Fruit fly (Drosophila melanogaster) whole organism, prepupa: ENCODE data around the gene Spase25.

Source experiments
- Blimp-1 ChIP-seq: fragments of 200-800 bp; sonication (Bioruptor generic); optimal IDR thresholded peaks from 3 replicates; lab custom pipeline; 2017; ENCODE audit warnings: missing biosample characterization, missing genetic modification characterization, mild to moderate bottlenecking, moderate library complexity, missing genetic modification reagents
- CG10631 ChIP-seq: fragments of 200-800 bp; sonication (Bioruptor generic); optimal IDR thresholded peaks from 2 replicates; lab custom pipeline; 2016; ENCODE audit warnings: missing biosample characterization, missing genetic modification characterization
- CG11762 ChIP-seq: fragments of 200-800 bp; sonication (Bioruptor generic); optimal IDR thresholded peaks from 3 replicates; lab custom pipeline; 2016; ENCODE audit warnings: missing biosample characterization, missing genetic modification characterization; ENCODE audit not compliant: insufficient read depth
- CG11902 ChIP-seq: fragments of 200-800 bp; sonication (Bioruptor generic); optimal IDR thresholded peaks from 3 replicates; lab custom pipeline; 2016; ENCODE audit warnings: missing biosample characterization, missing genetic modification characterization
- CG15336 ChIP-seq: fragments of 200-800 bp; sonication (Bioruptor generic); IDR thresholded peaks from 2 replicates; pipeline ENCODE4 v1.3.6; 2022; ENCODE audit warnings: missing biosample characterization, missing genetic modification characterization
- CG1621 ChIP-seq: fragments of 200-800 bp; sonication (Bioruptor generic); optimal IDR thresholded peaks from 3 replicates; lab custom pipeline; 2018; ENCODE audit warnings: missing biosample characterization, mild to moderate bottlenecking, missing genetic modification characterization
- CG16779 ChIP-seq: fragments of 200-800 bp; sonication (Bioruptor generic); optimal IDR thresholded peaks from 3 replicates; lab custom pipeline; 2017; ENCODE audit warnings: missing biosample characterization, mild to moderate bottlenecking, missing genetic modification characterization
- CG34406 ChIP-seq: fragments of 200-800 bp; sonication (Bioruptor generic); optimal IDR thresholded peaks from 3 replicates; lab custom pipeline; 2016; ENCODE audit warnings: missing biosample characterization, missing genetic modification characterization
- CG3919 ChIP-seq: fragments of 200-800 bp; sonication (Bioruptor generic); optimal IDR thresholded peaks from 3 replicates; lab custom pipeline; 2016; ENCODE audit warnings: missing biosample characterization, missing genetic modification characterization
- CG4318 ChIP-seq: fragments of 200-800 bp; sonication (Bioruptor generic); optimal IDR thresholded peaks from 3 replicates; lab custom pipeline; 2017; ENCODE audit warnings: missing biosample characterization, mild to moderate bottlenecking, missing genetic modification characterization
- CG6163 ChIP-seq: fragments of 200-800 bp; sonication (Bioruptor generic); IDR thresholded peaks from 3 replicates; pipeline ENCODE4 v1.3.6; 2022; ENCODE audit warnings: missing biosample characterization, missing genetic modification characterization
- CG6276 ChIP-seq: fragments of 200-800 bp; sonication (Bioruptor generic); optimal IDR thresholded peaks from 2 replicates; lab custom pipeline; 2017; ENCODE audit warnings: missing biosample characterization, mild to moderate bottlenecking, missing genetic modification characterization
- CG6792 ChIP-seq: fragments of 200-800 bp; sonication (Bioruptor generic); optimal IDR thresholded peaks from 3 replicates; lab custom pipeline; 2016; ENCODE audit warnings: missing biosample characterization, missing genetic modification characterization
- CG6808 ChIP-seq: fragments of 200-800 bp; sonication (Bioruptor generic); optimal IDR thresholded peaks from 3 replicates; lab custom pipeline; 2017; ENCODE audit warnings: missing biosample characterization, missing genetic modification characterization, mild to moderate bottlenecking, moderate library complexity, missing genetic modification reagents
- CG6854 ChIP-seq: fragments of 200-800 bp; sonication (Bioruptor generic); optimal IDR thresholded peaks from 2 replicates; lab custom pipeline; 2017; ENCODE audit warnings: missing biosample characterization, mild to moderate bottlenecking, missing genetic modification characterization
- CG7368 ChIP-seq: fragments of 200-800 bp; sonication (Bioruptor generic); optimal IDR thresholded peaks from 3 replicates; lab custom pipeline; 2016; ENCODE audit warnings: missing biosample characterization, missing genetic modification characterization
- CG8119 ChIP-seq: fragments of 200-800 bp; sonication (Bioruptor generic); IDR thresholded peaks from 3 replicates; pipeline ENCODE4 v1.3.6; 2022; ENCODE audit warnings: missing biosample characterization, missing genetic modification characterization
- CG8319 ChIP-seq: fragments of 200-800 bp; sonication (Bioruptor generic); optimal IDR thresholded peaks from 3 replicates; lab custom pipeline; 2016; ENCODE audit warnings: missing biosample characterization, missing genetic modification characterization
- CG9139 ChIP-seq: fragments of 200-800 bp; sonication (Bioruptor generic); optimal IDR thresholded peaks from 3 replicates; lab custom pipeline; 2017; ENCODE audit warnings: missing biosample characterization, mild to moderate bottlenecking, missing genetic modification characterization
- Eip75B ChIP-seq: fragments of 200-800 bp; sonication (Bioruptor generic); optimal IDR thresholded peaks from 3 replicates; lab custom pipeline; 2016; ENCODE audit warnings: missing biosample characterization, missing genetic modification characterization
- Eip78C ChIP-seq: fragments of 200-800 bp; sonication (Bioruptor generic); peaks from one replicate; lab custom pipeline; 2016; ENCODE audit warnings: missing biosample characterization, missing genetic modification characterization
- Eip93F ChIP-seq: fragments of 200-800 bp; sonication (Bioruptor generic); optimal IDR thresholded peaks from 2 replicates; lab custom pipeline; 2016; ENCODE audit warnings: missing biosample characterization, mild to moderate bottlenecking, missing genetic modification characterization
- Ets96B ChIP-seq: fragments of 200-800 bp; optimal IDR thresholded peaks from 2 replicates; lab custom pipeline; 2019; ENCODE audit warnings: missing biosample characterization, mild to moderate bottlenecking, missing genetic modification characterization, moderate library complexity
- Hr38 ChIP-seq: sonication (Bioruptor generic); optimal IDR thresholded peaks from 2 replicates; lab custom pipeline; 2016; ENCODE audit warnings: missing biosample characterization, missing genetic modification characterization
- Hr4 ChIP-seq: fragments of 200-800 bp; sonication (Bioruptor generic); optimal IDR thresholded peaks from 3 replicates; lab custom pipeline; 2016; ENCODE audit warnings: missing biosample characterization, missing genetic modification characterization
- Lpt ChIP-seq: fragments of 200-800 bp; sonication (Bioruptor generic); optimal IDR thresholded peaks from 3 replicates; lab custom pipeline; 2016; ENCODE audit warnings: missing biosample characterization, missing genetic modification characterization
- Met ChIP-seq: fragments of 200-800 bp; sonication (Bioruptor generic); optimal IDR thresholded peaks from 3 replicates; lab custom pipeline; 2016; ENCODE audit warnings: missing biosample characterization, missing genetic modification characterization
- OdsH ChIP-seq: fragments of 200-800 bp; sonication (Bioruptor generic); optimal IDR thresholded peaks from 3 replicates; lab custom pipeline; 2016; ENCODE audit warnings: missing biosample characterization, missing genetic modification characterization
- Sox102F ChIP-seq: fragments of 200-800 bp; sonication (Bioruptor generic); optimal IDR thresholded peaks from 2 replicates; lab custom pipeline; 2016; ENCODE audit warnings: missing biosample characterization, mild to moderate bottlenecking, missing genetic modification characterization
- Sox14 ChIP-seq: fragments of 200-800 bp; sonication (Bioruptor generic); optimal IDR thresholded peaks from 3 replicates; lab custom pipeline; 2016; ENCODE audit warnings: missing biosample characterization, missing genetic modification characterization
- Sox15 ChIP-seq: fragments of 200-800 bp; sonication (Bioruptor generic); optimal IDR thresholded peaks from 3 replicates; lab custom pipeline; 2016; ENCODE audit warnings: missing biosample characterization, missing genetic modification characterization
- achi ChIP-seq: fragments of 200-800 bp; sonication (Bioruptor generic); optimal IDR thresholded peaks from 3 replicates; lab custom pipeline; 2016; ENCODE audit warnings: missing biosample characterization, missing genetic modification characterization
- cyc ChIP-seq: fragments of 200-800 bp; sonication (Bioruptor generic); optimal IDR thresholded peaks from 3 replicates; lab custom pipeline; 2016; ENCODE audit warnings: missing biosample characterization, missing genetic modification characterization
- dac ChIP-seq: fragments of 200-800 bp; sonication (Bioruptor generic); optimal IDR thresholded peaks from 2 replicates; lab custom pipeline; 2017; ENCODE audit warnings: missing biosample characterization, mild to moderate bottlenecking, missing genetic modification characterization
- dsx ChIP-seq: fragments of 200-800 bp; optimal IDR thresholded peaks from 3 replicates; lab custom pipeline; 2019; ENCODE audit warnings: missing biosample characterization, mild to moderate bottlenecking, missing genetic modification characterization, moderate library complexity; ENCODE audit not compliant: poor library complexity, severe bottlenecking
- eg ChIP-seq: fragments of 200-800 bp; sonication (Bioruptor generic); IDR thresholded peaks from 3 replicates; pipeline ENCODE4 v1.3.6; 2022; ENCODE audit warnings: missing biosample characterization, missing genetic modification characterization
- fd59A ChIP-seq: fragments of 200-800 bp; sonication (Bioruptor generic); optimal IDR thresholded peaks from 2 replicates; lab custom pipeline; 2017; ENCODE audit warnings: missing biosample characterization, mild to moderate bottlenecking, missing genetic modification characterization, missing genetic modification reagents
- fd85E ChIP-seq: fragments of 200-800 bp; sonication (Bioruptor generic); optimal IDR thresholded peaks from 3 replicates; lab custom pipeline; 2016; ENCODE audit warnings: missing biosample characterization, missing genetic modification characterization
- lz ChIP-seq: fragments of 200-800 bp; sonication (Bioruptor generic); optimal IDR thresholded peaks from 3 replicates; lab custom pipeline; 2016; ENCODE audit warnings: missing biosample characterization, missing genetic modification characterization
- net ChIP-seq: fragments of 200-800 bp; sonication (Bioruptor generic); optimal IDR thresholded peaks from 3 replicates; lab custom pipeline; 2016; ENCODE audit warnings: missing biosample characterization, missing genetic modification characterization
- salr ChIP-seq, 2 experiments: fragments of 200-800 bp; sonication (Bioruptor generic); optimal IDR thresholded peaks; 3 replicates each; lab custom pipeline; 2016 to 2018; ENCODE audit warnings: missing biosample characterization in 2 of 2, missing genetic modification characterization in 2 of 2, mild to moderate bottlenecking in 1 of 2
- spab ChIP-seq: fragments of 200-800 bp; sonication (Bioruptor generic); optimal IDR thresholded peaks from 2 replicates; lab custom pipeline; 2017; ENCODE audit warnings: missing biosample characterization, mild to moderate bottlenecking, missing genetic modification characterization, missing genetic modification reagents
- ss ChIP-seq, 2 experiments: fragments of 200-800 bp; sonication (Bioruptor generic); optimal IDR thresholded peaks; 2 replicates in 1 of 2; 3 replicates in 1 of 2; lab custom pipeline; 2017 to 2018; ENCODE audit warnings: mild to moderate bottlenecking in 2 of 2, missing biosample characterization in 2 of 2, missing genetic modification characterization in 2 of 2, moderate library complexity in 1 of 2
- svp ChIP-seq: fragments of 200-800 bp; sonication (Bioruptor generic); peaks from one replicate; lab custom pipeline; 2016; ENCODE audit warnings: missing biosample characterization, missing genetic modification characterization
- topi ChIP-seq: fragments of 200-800 bp; sonication (Bioruptor generic); optimal IDR thresholded peaks from 3 replicates; lab custom pipeline; 2016; ENCODE audit warnings: missing biosample characterization, missing genetic modification characterization
- vri ChIP-seq: fragments of 200-800 bp; sonication (Bioruptor generic); optimal IDR thresholded peaks from 3 replicates; lab custom pipeline; 2016; ENCODE audit warnings: missing biosample characterization, mild to moderate bottlenecking, missing genetic modification characterization

The Spase25 gene

DNA sequence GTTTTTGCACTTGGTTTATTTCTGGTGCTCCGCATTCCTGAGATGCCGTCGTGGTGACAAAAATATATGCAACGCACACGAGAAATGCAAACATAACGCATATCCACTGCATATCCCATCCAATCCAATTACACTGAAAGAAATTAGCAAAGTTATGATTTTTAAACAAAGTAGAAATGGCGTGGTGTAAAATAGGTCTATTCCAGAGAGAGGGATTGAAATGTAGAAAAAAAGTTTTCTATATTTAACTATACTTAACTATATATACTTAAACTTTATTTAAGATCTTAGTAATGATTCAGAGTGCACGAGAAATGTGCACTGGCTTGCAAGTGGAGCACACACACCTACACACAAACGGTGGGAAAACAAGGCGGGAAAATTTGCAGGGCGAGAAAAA lies 7.2 kb downstream of the Spase25 start (continued):
- peak; percentile 50 for TF ChIP-seq net (GFP tag; lab: Kevin White, UChicago)
- TF ChIP-seq topi: no peak
- TF ChIP-seq OdsH: peak; percentile 26
- no peak for TF ChIP-seq eg (GFP tag; lab: Robert Waterston, UW)
- no peak for TF ChIP-seq dsx (GFP tag; lab: Kevin White, UChicago)
- TF ChIP-seq CG6276 (GFP tag; lab: Kevin White, UChicago): peak; percentile 58
- TF ChIP-seq Eip75B (GFP tag; lab: Kevin White, UChicago): no peak
- TF ChIP-seq achi (GFP tag; lab: Kevin White, UChicago): peak; percentile 43
- no peak for TF ChIP-seq cyc (GFP tag; lab: Kevin White, UChicago)
- peak; percentile 22 for TF ChIP-seq CG10631 (GFP tag; lab: Kevin White, UChicago)
- no peak for TF ChIP-seq ss (GFP tag; optimal IDR thresholded peaks at IDR 0.05; lab: Kevin White, UChicago)
- no peak for TF ChIP-seq CG11762 (GFP tag; lab: Kevin White, UChicago)
- TF ChIP-seq CG7368 (GFP tag; lab: Kevin White, UChicago): no peak
- TF ChIP-seq lz (GFP tag; lab: Kevin White, UChicago): no peak
- no peak for TF ChIP-seq CG6163
- TF ChIP-seq CG11902 (GFP tag; lab: Kevin White, UChicago): no peak
- no peak for TF ChIP-seq dac (GFP tag; lab: Kevin White, UChicago)
- TF ChIP-seq spab (GFP tag; lab: Kevin White, UChicago): no peak
- no peak for TF ChIP-seq svp (GFP tag; lab: Kevin White, UChicago)
- TF ChIP-seq fd85E (GFP tag; lab: Kevin White, UChicago): no peak
- TF ChIP-seq CG16779 (tag; lab: Kevin White, UChicago): no peak
- TF ChIP-seq Blimp-1 (GFP tag; lab: Kevin White, UChicago): no peak
- no peak for TF ChIP-seq Sox15 (GFP tag; lab: Kevin White, UChicago)
- TF ChIP-seq fd59A: no peak
- peak in 1 of 2 experiments; percentile 43 for TF ChIP-seq salr (GFP tag; optimal IDR thresholded peaks at IDR 0.05; lab: Kevin White, UChicago)
- peak; percentile 4 for TF ChIP-seq CG4318 (GFP tag; lab: Kevin White, UChicago)
- TF ChIP-seq Eip93F (GFP tag; lab: Kevin White, UChicago): no peak
- TF ChIP-seq Ets96B (tag; lab: Kevin White, UChicago): peak; percentile 37
- peak; percentile 10 for TF ChIP-seq CG3919 (GFP tag; lab: Kevin White, UChicago)
- TF ChIP-seq CG8319 (GFP tag; lab: Kevin White, UChicago): no peak
- TF ChIP-seq CG6854: no peak
- peak; percentile 66 for TF ChIP-seq Lpt (GFP tag; lab: Kevin White, UChicago)
- TF ChIP-seq Hr38: no peak
- TF ChIP-seq Met (GFP tag; lab: Kevin White, UChicago): no peak
- TF ChIP-seq CG8119: no peak
- TF ChIP-seq Hr4 (GFP tag; lab: Kevin White, UChicago): peak; percentile 69
- no peak for TF ChIP-seq CG1621 (tag; lab: Kevin White, UChicago)
- no peak for TF ChIP-seq CG34406
- no peak for TF ChIP-seq Sox14 (GFP tag; lab: Kevin White, UChicago)
- TF ChIP-seq CG15336: no peak

DNA sequence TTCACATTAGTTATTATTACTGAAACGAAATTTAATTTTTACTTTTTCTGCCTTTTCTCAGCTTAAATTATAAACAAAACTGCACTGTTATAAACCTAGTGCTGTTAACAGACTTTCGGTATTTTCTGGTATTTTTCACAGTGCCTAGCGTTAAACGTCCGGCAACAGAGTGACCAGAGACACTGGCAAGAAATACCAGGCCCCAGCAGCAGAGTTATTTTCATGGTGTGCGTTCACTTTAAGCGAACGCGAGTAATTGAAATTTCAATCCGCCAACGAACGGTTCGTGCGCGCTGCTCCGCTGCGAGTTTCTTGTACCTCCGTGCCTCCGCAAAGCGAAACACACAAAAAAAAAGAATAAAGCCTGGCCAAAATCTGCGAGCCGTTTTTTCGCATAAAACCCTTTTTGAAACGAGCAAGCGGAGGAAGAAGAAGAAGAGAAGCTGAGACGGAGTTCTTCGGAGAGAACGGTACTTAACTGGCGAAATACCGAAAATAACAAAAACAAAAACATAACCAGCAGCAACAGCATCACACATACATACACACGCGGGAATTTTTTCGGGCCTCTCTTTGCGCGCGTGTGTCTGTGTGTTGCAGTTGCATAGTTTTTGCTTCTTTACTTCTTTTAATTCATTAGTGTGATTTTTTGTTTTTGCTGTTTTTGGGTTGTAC lies 8.0 kb downstream of the Spase25 start, which contains the start of gene Drak:
Drak (plus strand) TSS at position 220 of the 675 bp plus-strand sequence.
- TF ChIP-seq CG6792 (GFP tag; lab: Kevin White, UChicago) (no peak), Eip78C (GFP tag; lab: Kevin White, UChicago) (peak; percentile 5), Sox102F (peak; percentile 33), CG1621 (tag; lab: Kevin White, UChicago) (peak; percentile 20), svp (GFP tag; lab: Kevin White, UChicago) (no peak), CG6854 (peak; percentile 37), vri (GFP tag; lab: Kevin White, UChicago) (peak; percentile 25), ss (GFP tag; optimal IDR thresholded peaks at IDR 0.05; lab: Kevin White, UChicago) (peak; percentile 22 to 67), CG6808 (peak; percentile 8), CG9139 (GFP tag; lab: Kevin White, UChicago) (no peak), fd59A (no peak), CG3919 (GFP tag; lab: Kevin White, UChicago) (no peak), CG6276 (GFP tag; lab: Kevin White, UChicago) (peak; percentile 12)
- TF ChIP-seq, all 60 proteins: peak for 8
